Worm (Caenorhabditis elegans) whole organism, L2 larva: ENCODE results near the gene urm-1.
A peak's percentile ranks its signal among the peaks of the same experiment; 100 is the strongest.

Experiments
- C34F6.9 ChIP-seq: fragments of 150-350 bp; optimal IDR thresholded peaks from 2 replicates; lab custom pipeline; 2014; ENCODE audit warnings: missing biosample characterization, missing genetic modification characterization
- F13H6.1 ChIP-seq: sonication (generic microtip); optimal IDR thresholded peaks from 2 replicates; lab custom pipeline; 2016; ENCODE audit warnings: missing genetic modification characterization, missing compliant biosample characterization
- R02D3.7 ChIP-seq: fragments of 150-350 bp; optimal IDR thresholded peaks from 2 replicates; lab custom pipeline; 2014; ENCODE audit warnings: missing biosample characterization, missing genetic modification characterization
- Y55F3AM.14 ChIP-seq: fragments of 200-800 bp; sonication (Bioruptor generic); optimal IDR thresholded peaks from 2 replicates; lab custom pipeline; 2018; ENCODE audit warnings: mild to moderate bottlenecking, missing genetic modification characterization, missing compliant biosample characterization
- ZK546.5 ChIP-seq: sonication (generic microtip); optimal IDR thresholded peaks from 2 replicates; lab custom pipeline; 2017; ENCODE audit warnings: missing biosample characterization, missing genetic modification characterization
- ama-1 ChIP-seq: fragments of 150-350 bp; optimal IDR thresholded peaks from 2 replicates; lab custom pipeline; 2018; ENCODE audit warnings: inconsistent platforms
- blmp-1 ChIP-seq: sonication (generic microtip); optimal IDR thresholded peaks from 2 replicates; lab custom pipeline; 2017; ENCODE audit warnings: missing genetic modification characterization, mild to moderate bottlenecking, missing compliant biosample characterization, antibody characterized with exemption, moderate library complexity; ENCODE audit not compliant: insufficient read depth
- ceh-16 ChIP-seq: fragments of 150-350 bp; optimal IDR thresholded peaks from 2 replicates; lab custom pipeline; 2014; ENCODE audit warnings: missing biosample characterization, missing genetic modification characterization
- crh-2 ChIP-seq: sonication (generic microtip); optimal IDR thresholded peaks from 2 replicates; lab custom pipeline; 2017; ENCODE audit warnings: missing biosample characterization, missing genetic modification characterization
- dmd-4 ChIP-seq: sonication (generic microtip); optimal IDR thresholded peaks from 2 replicates; lab custom pipeline; 2017; ENCODE audit warnings: missing biosample characterization, missing genetic modification characterization
- egl-27 ChIP-seq: sonication (generic microtip); optimal IDR thresholded peaks from 3 replicates; lab custom pipeline; 2017; ENCODE audit warnings: missing biosample characterization, missing genetic modification reagents, missing genetic modification characterization
- elt-1 ChIP-seq: fragments of 150-350 bp; optimal IDR thresholded peaks from 2 replicates; lab custom pipeline; 2014; ENCODE audit warnings: missing biosample characterization, missing genetic modification characterization
- elt-3 ChIP-seq: sonication (generic microtip); optimal IDR thresholded peaks from 2 replicates; lab custom pipeline; 2017; ENCODE audit warnings: missing biosample characterization, missing genetic modification characterization
- fos-1 ChIP-seq: fragments of 150-350 bp; optimal IDR thresholded peaks from 2 replicates; lab custom pipeline; 2014; ENCODE audit warnings: missing biosample characterization, missing genetic modification characterization
- lin-11 ChIP-seq: fragments of 150-350 bp; sonication (generic microtip); optimal IDR thresholded peaks from 2 replicates; lab custom pipeline; 2014; ENCODE audit warnings: missing biosample characterization, missing genetic modification characterization, inconsistent platforms, mixed read lengths
- lin-13 ChIP-seq: fragments of 150-350 bp; optimal IDR thresholded peaks from 2 replicates; lab custom pipeline; 2014; ENCODE audit warnings: missing biosample characterization, missing genetic modification reagents, missing genetic modification characterization
- lin-39 ChIP-seq: fragments of 150-350 bp; optimal IDR thresholded peaks from 2 replicates; lab custom pipeline; 2014; ENCODE audit warnings: missing biosample characterization, missing genetic modification reagents, missing genetic modification characterization
- lsy-2 ChIP-seq, 2 experiments: fragments of 150-350 bp in 1 of 2; sonication (generic microtip) in 1 of 2; optimal IDR thresholded peaks; 2 replicates each; lab custom pipeline; 2014 to 2017; ENCODE audit warnings: missing biosample characterization in 2 of 2, missing genetic modification characterization in 2 of 2
- mab-5 ChIP-seq: fragments of 150-350 bp; optimal IDR thresholded peaks from 2 replicates; lab custom pipeline; 2014; ENCODE audit warnings: missing biosample characterization, missing genetic modification characterization
- mdl-1 ChIP-seq, 2 experiments: fragments of 150-350 bp in 1 of 2; sonication (generic microtip) in 1 of 2; optimal IDR thresholded peaks; 2 replicates each; lab custom pipeline; 2017; ENCODE audit warnings: missing biosample characterization in 2 of 2, missing genetic modification characterization in 2 of 2
- nhr-10 ChIP-seq: sonication (generic microtip); optimal IDR thresholded peaks from 2 replicates; lab custom pipeline; 2017; ENCODE audit warnings: missing biosample characterization, missing genetic modification characterization
- nhr-11 ChIP-seq: fragments of 150-350 bp; optimal IDR thresholded peaks from 2 replicates; lab custom pipeline; 2014; ENCODE audit warnings: missing biosample characterization, missing genetic modification characterization
- nhr-12 ChIP-seq: fragments of 150-350 bp; optimal IDR thresholded peaks from 2 replicates; lab custom pipeline; 2014; ENCODE audit warnings: missing biosample characterization, missing genetic modification characterization
- nhr-129 ChIP-seq: fragments of 150-350 bp; optimal IDR thresholded peaks from 2 replicates; lab custom pipeline; 2014; ENCODE audit warnings: missing biosample characterization, missing genetic modification characterization
- nhr-21 ChIP-seq: fragments of 150-350 bp; optimal IDR thresholded peaks from 2 replicates; lab custom pipeline; 2014; ENCODE audit warnings: missing biosample characterization, missing genetic modification characterization
- nhr-23 ChIP-seq: fragments of 150-350 bp; optimal IDR thresholded peaks from 2 replicates; lab custom pipeline; 2014; ENCODE audit warnings: missing biosample characterization, missing genetic modification reagents, missing genetic modification characterization
- nhr-237 ChIP-seq: fragments of 150-350 bp; optimal IDR thresholded peaks from 2 replicates; lab custom pipeline; 2014; ENCODE audit warnings: missing biosample characterization, missing genetic modification characterization
- nhr-6 ChIP-seq: fragments of 150-350 bp; optimal IDR thresholded peaks from 2 replicates; lab custom pipeline; 2014; ENCODE audit warnings: missing biosample characterization, missing genetic modification characterization
- nhr-77 ChIP-seq: fragments of 150-350 bp; optimal IDR thresholded peaks from 2 replicates; lab custom pipeline; 2014; ENCODE audit warnings: missing biosample characterization, missing genetic modification characterization
- sem-4 ChIP-seq: fragments of 150-350 bp; optimal IDR thresholded peaks from 2 replicates; lab custom pipeline; 2014; ENCODE audit warnings: missing biosample characterization, missing genetic modification reagents, missing genetic modification characterization
- skn-1 ChIP-seq: sonication (generic microtip); optimal IDR thresholded peaks from 2 replicates; lab custom pipeline; 2017; ENCODE audit warnings: missing biosample characterization, missing genetic modification characterization
- sma-3 ChIP-seq: sonication (generic microtip); optimal IDR thresholded peaks from 2 replicates; lab custom pipeline; 2016; ENCODE audit warnings: missing genetic modification reagents, missing genetic modification characterization, missing compliant biosample characterization
- sma-9 ChIP-seq, 2 experiments: fragments of 150-350 bp in 1 of 2; sonication (generic microtip) in 1 of 2; optimal IDR thresholded peaks; 2 replicates each; lab custom pipeline; 2014 to 2016; ENCODE audit warnings: missing genetic modification characterization in 2 of 2, mild to moderate bottlenecking in 1 of 2, missing biosample characterization in 1 of 2, missing compliant biosample characterization in 1 of 2, missing genetic modification reagents in 1 of 2, moderate library complexity in 1 of 2
- snpc-4 ChIP-seq: fragments of 150-350 bp; optimal IDR thresholded peaks from 2 replicates; lab custom pipeline; 2014; ENCODE audit warnings: missing biosample characterization, missing genetic modification characterization
- zag-1 ChIP-seq: fragments of 150-350 bp; optimal IDR thresholded peaks from 2 replicates; lab custom pipeline; 2014; ENCODE audit warnings: missing biosample characterization, missing genetic modification characterization
- ztf-1 ChIP-seq: fragments of 200-800 bp; sonication (Bioruptor generic); conservative IDR thresholded peaks from 2 replicates; pipeline ENCODE4 v1.3.6; 2022; ENCODE audit warnings: missing genetic modification characterization, missing compliant biosample characterization
- ztf-4 ChIP-seq: fragments of 150-350 bp; optimal IDR thresholded peaks from 2 replicates; lab custom pipeline; 2014; ENCODE audit warnings: missing biosample characterization, missing genetic modification characterization

urm-1 gene

ce11 chrIII:10481988-10482387 lies 23.3 kb upstream of the urm-1 start, which contains the start of gene D2045.8:
Gene D2045.8, plus strand, starts transcription at chrIII:10482288.
- TF ChIP-seq ceh-16 (tag; lab: Kevin White, UChicago) (no peak), R02D3.7 (tag; lab: Kevin White, UChicago) (no peak), snpc-4 (tag; lab: Kevin White, UChicago) (no peak), skn-1 (tag; lab: Kevin White, UChicago) (peak; percentile 36), Y55F3AM.14 (GFP tag; lab: Kevin White, UChicago) (no peak), mab-5 (tag; lab: Kevin White, UChicago) (no peak)
- TF ChIP-seq, all 48 proteins: peak for 1

ce11 chrIII:10486455-10486854 lies 18.8 kb upstream of the urm-1 start:
- TF ChIP-seq sma-3 (GFP tag; lab: Kevin White, UChicago): peak; percentile 56
- peak; percentile 57 for TF ChIP-seq crh-2 (tag; lab: Kevin White, UChicago)
- peak; percentile 35 for TF ChIP-seq nhr-21 (tag; lab: Kevin White, UChicago)
- TF ChIP-seq nhr-237 (tag; lab: Kevin White, UChicago): no peak

ce11 chrIII:10488052-10488451 lies 17.2 kb upstream of the urm-1 start, which contains the start of gene ptr-25:
Gene ptr-25, plus strand, starts transcription at chrIII:10488124.
- TF ChIP-seq elt-3 (tag; lab: Kevin White, UChicago) (no peak), egl-27 (tag; lab: Kevin White, UChicago) (no peak), dmd-4 (tag; lab: Kevin White, UChicago) (no peak), ztf-1 (GFP tag; lab: Robert Waterston, UW) (no peak), ZK546.5 (tag; lab: Kevin White, UChicago) (no peak), lin-11 (no peak), lin-13 (GFP tag; lab: Kevin White, UChicago) (no peak), mab-5 (tag; lab: Kevin White, UChicago) (no peak), nhr-77 (tag; lab: Kevin White, UChicago) (no peak), nhr-129 (tag; lab: Kevin White, UChicago) (no peak), nhr-10 (no peak), nhr-12 (tag; lab: Kevin White, UChicago) (no peak), nhr-11 (tag; lab: Kevin White, UChicago) (no peak), R02D3.7 (tag; lab: Kevin White, UChicago) (no peak), blmp-1 (tag; lab: Kevin White, UChicago) (no peak), mdl-1 (tag; optimal IDR thresholded peaks at IDR 0.05; lab: Kevin White, UChicago) (no peak), ama-1 (lab: Kevin White, UChicago) (no peak), lin-39 (tag; lab: Kevin White, UChicago) (no peak)

ce11 chrIII:10503753-10504152 lies 1.5 kb upstream of the urm-1 start, which contains the start of gene rab-33:
Gene rab-33, minus strand, starts transcription at chrIII:10503853.
- TF ChIP-seq F13H6.1 (tag; lab: Kevin White, UChicago) (no peak), C34F6.9 (tag; lab: Kevin White, UChicago) (no peak), fos-1 (tag; lab: Kevin White, UChicago) (no peak), ztf-1 (GFP tag; lab: Robert Waterston, UW) (no peak), nhr-23 (tag; lab: Kevin White, UChicago) (no peak), nhr-11 (tag; lab: Kevin White, UChicago) (no peak), elt-1 (tag; lab: Kevin White, UChicago) (no peak)
- TF ChIP-seq, all 48 proteins: peak for 0

ce11 chrIII:10505943-10506698 lies 841 bp downstream of the urm-1 start:
- no peak for TF ChIP-seq egl-27 (tag; lab: Kevin White, UChicago)
- TF ChIP-seq nhr-6 (tag; lab: Kevin White, UChicago): no peak
- TF ChIP-seq ztf-4 (tag; lab: Kevin White, UChicago): no peak
- TF ChIP-seq elt-1 (tag; lab: Kevin White, UChicago): no peak
- no peak for TF ChIP-seq sma-9 (GFP tag; optimal IDR thresholded peaks at IDR 0.05; lab: Kevin White, UChicago)
- TF ChIP-seq sma-9 (tag; optimal IDR thresholded peaks at IDR 0.05; lab: Kevin White, UChicago): no peak
- TF ChIP-seq ceh-16 (tag; lab: Kevin White, UChicago): no peak
- no peak for TF ChIP-seq skn-1 (tag; lab: Kevin White, UChicago)
- TF ChIP-seq lsy-2 (tag; optimal IDR thresholded peaks at IDR 0.05; lab: Kevin White, UChicago): no peak
- no peak for TF ChIP-seq blmp-1 (tag; lab: Kevin White, UChicago)
- TF ChIP-seq zag-1 (tag; lab: Kevin White, UChicago): no peak
- TF ChIP-seq R02D3.7 (tag; lab: Kevin White, UChicago): no peak
- TF ChIP-seq snpc-4 (tag; lab: Kevin White, UChicago): no peak
- no peak for TF ChIP-seq Y55F3AM.14 (GFP tag; lab: Kevin White, UChicago)
- no peak for TF ChIP-seq elt-3 (tag; lab: Kevin White, UChicago)
- no peak for TF ChIP-seq nhr-77 (tag; lab: Kevin White, UChicago)
- TF ChIP-seq nhr-12 (tag; lab: Kevin White, UChicago): no peak
- no peak for TF ChIP-seq sem-4 (tag; lab: Kevin White, UChicago)
- no peak for TF ChIP-seq C34F6.9 (tag; lab: Kevin White, UChicago)
- no peak for TF ChIP-seq lin-13 (GFP tag; lab: Kevin White, UChicago)
- no peak for TF ChIP-seq lin-11
